Worm (Caenorhabditis elegans) whole organism, L1 larva: ENCODE data around the gene best-1.

ENCODE experiments used
- C04F5.9 ChIP-seq: sonication (generic microtip); optimal IDR thresholded peaks from 2 replicates; lab custom pipeline; 2016; ENCODE audit warnings: missing genetic modification characterization, missing compliant biosample characterization
- F16B12.6 ChIP-seq: fragments of 150-350 bp; optimal IDR thresholded peaks from 2 replicates; lab custom pipeline; 2014; ENCODE audit warnings: missing biosample characterization, missing genetic modification characterization
- blmp-1 ChIP-seq: fragments of 150-350 bp; optimal IDR thresholded peaks from 2 replicates; lab custom pipeline; 2014; ENCODE audit warnings: missing biosample characterization, missing genetic modification characterization
- ceh-90 ChIP-seq: sonication (generic microtip); optimal IDR thresholded peaks from 2 replicates; lab custom pipeline; 2016; ENCODE audit warnings: missing genetic modification characterization, missing compliant biosample characterization
- efl-1 ChIP-seq, 4 experiments: fragments of 150-350 bp; optimal IDR thresholded peaks in 3 of 4; peaks in 1 of 4; 1 replicate in 1 of 4; 2 replicates in 3 of 4; lab custom pipeline; 2014; ENCODE audit warnings: missing biosample characterization in 2 of 4, missing genetic modification characterization in 2 of 4, missing genetic modification reagents in 2 of 4
- efl-3 ChIP-seq: fragments of 200-800 bp; sonication (Bioruptor generic); optimal IDR thresholded peaks from 2 replicates; lab custom pipeline; 2018; ENCODE audit warnings: mild to moderate bottlenecking, missing genetic modification characterization, missing compliant biosample characterization
- egl-13 ChIP-seq: sonication (generic microtip); optimal IDR thresholded peaks from 2 replicates; lab custom pipeline; 2016; ENCODE audit warnings: missing genotype, missing genetic modification reagents, missing genetic modification characterization, missing compliant biosample characterization
- elt-3 ChIP-seq, 6 experiments: fragments of 150-350 bp in 1 of 6; sonication (generic microtip); optimal IDR thresholded peaks; 2 replicates each; lab custom pipeline; 2017 to 2018; ENCODE audit warnings: missing biosample characterization in 6 of 6, missing genetic modification characterization in 6 of 6, inconsistent platforms in 1 of 6
- ets-5 ChIP-seq: fragments of 200-800 bp; sonication (Bioruptor generic); IDR thresholded peaks from 2 replicates; pipeline ENCODE4 v1.3.6; 2022; ENCODE audit warnings: missing genetic modification characterization, missing compliant biosample characterization
- fkh-4 ChIP-seq: sonication (generic microtip); optimal IDR thresholded peaks from 2 replicates; lab custom pipeline; 2016; ENCODE audit warnings: missing compliant biosample characterization, missing genetic modification characterization, borderline replicate concordance
- grh-1 ChIP-seq: fragments of 200-800 bp; sonication (Bioruptor generic); IDR thresholded peaks from 2 replicates; pipeline ENCODE4 v1.3.6; 2022; ENCODE audit warnings: missing genetic modification reagents, missing genetic modification characterization, missing compliant biosample characterization
- hlh-17 ChIP-seq: fragments of 200-800 bp; sonication (Bioruptor generic); optimal IDR thresholded peaks from 2 replicates; lab custom pipeline; 2018; ENCODE audit warnings: missing genetic modification characterization, mild to moderate bottlenecking, missing compliant biosample characterization, moderate library complexity, borderline replicate concordance
- isw-1 ChIP-seq: fragments of 200-800 bp; sonication (Bioruptor generic); IDR thresholded peaks from 2 replicates; pipeline ENCODE4 v1.3.6; 2022; ENCODE audit warnings: missing genetic modification characterization, missing compliant biosample characterization
- jun-1 ChIP-seq: fragments of 150-350 bp; optimal IDR thresholded peaks from 2 replicates; lab custom pipeline; 2014; ENCODE audit warnings: missing biosample characterization, missing genetic modification reagents, missing genetic modification characterization
- lin-14 ChIP-seq: fragments of 200-800 bp; sonication (Bioruptor generic); optimal IDR thresholded peaks from 2 replicates; lab custom pipeline; 2018; ENCODE audit warnings: mild to moderate bottlenecking, missing genetic modification characterization, moderate library complexity, missing compliant biosample characterization
- lin-15B ChIP-seq: fragments of 150-350 bp; sonication (generic microtip); optimal IDR thresholded peaks from 3 replicates; lab custom pipeline; 2014; ENCODE audit warnings: missing biosample characterization, missing genetic modification characterization
- lin-35 ChIP-seq, 2 experiments: fragments of 150-350 bp; optimal IDR thresholded peaks; 2 replicates each; lab custom pipeline; 2014; ENCODE audit warnings: missing biosample characterization in 2 of 2, missing genetic modification characterization in 2 of 2, missing genetic modification reagents in 2 of 2
- lin-39 ChIP-seq: fragments of 150-350 bp; optimal IDR thresholded peaks from 2 replicates; lab custom pipeline; 2014; ENCODE audit warnings: missing biosample characterization, missing genetic modification reagents, missing genetic modification characterization
- mdl-1 ChIP-seq, 2 experiments: fragments of 150-350 bp; optimal IDR thresholded peaks; 2 replicates each; lab custom pipeline; 2014 to 2017; ENCODE audit warnings: missing biosample characterization in 2 of 2, missing genetic modification characterization in 2 of 2, inconsistent platforms in 1 of 2
- nhr-11 ChIP-seq: fragments of 150-350 bp; optimal IDR thresholded peaks from 2 replicates; lab custom pipeline; 2014; ENCODE audit warnings: missing biosample characterization, missing genetic modification characterization
- nhr-19 ChIP-seq: fragments of 200-800 bp; sonication (Bioruptor generic); conservative IDR thresholded peaks from 2 replicates; pipeline ENCODE4 v1.3.6; 2022; ENCODE audit warnings: missing genetic modification characterization, missing compliant biosample characterization
- nhr-20 ChIP-seq: sonication (generic microtip); optimal IDR thresholded peaks from 2 replicates; lab custom pipeline; 2016; ENCODE audit warnings: mild to moderate bottlenecking, missing genetic modification characterization, missing compliant biosample characterization
- nhr-237 ChIP-seq: fragments of 150-350 bp; optimal IDR thresholded peaks from 2 replicates; lab custom pipeline; 2014; ENCODE audit warnings: missing biosample characterization, missing genetic modification characterization
- nhr-71 ChIP-seq: sonication (generic microtip); optimal IDR thresholded peaks from 2 replicates; lab custom pipeline; 2016; ENCODE audit warnings: mild to moderate bottlenecking, missing genetic modification characterization, moderate library complexity, missing compliant biosample characterization
- nhr-77 ChIP-seq: fragments of 150-350 bp; optimal IDR thresholded peaks from 2 replicates; lab custom pipeline; 2014; ENCODE audit warnings: missing biosample characterization, missing genetic modification characterization
- nhr-85 ChIP-seq: sonication (generic microtip); peaks from one replicate; lab custom pipeline; 2016; ENCODE audit warnings: missing genetic modification characterization, inconsistent platforms, missing compliant biosample characterization
- nhr-90 ChIP-seq: sonication (generic microtip); optimal IDR thresholded peaks from 2 replicates; lab custom pipeline; 2016; ENCODE audit warnings: mild to moderate bottlenecking, missing genetic modification characterization, missing compliant biosample characterization; ENCODE audit not compliant: poor library complexity
- pax-3 ChIP-seq: fragments of 200-800 bp; sonication (Bioruptor generic); optimal IDR thresholded peaks from 2 replicates; lab custom pipeline; 2018; ENCODE audit warnings: mild to moderate bottlenecking, missing genetic modification characterization, moderate library complexity, missing compliant biosample characterization
- rnt-1 ChIP-seq: sonication (generic microtip); optimal IDR thresholded peaks from 2 replicates; lab custom pipeline; 2016; ENCODE audit warnings: mild to moderate bottlenecking, missing genetic modification characterization, moderate library complexity, missing compliant biosample characterization
- skn-1 ChIP-seq: fragments of 150-350 bp; optimal IDR thresholded peaks from 2 replicates; lab custom pipeline; 2014; ENCODE audit warnings: missing biosample characterization, missing genetic modification characterization
- snu-23 ChIP-seq: sonication (generic microtip); optimal IDR thresholded peaks from 2 replicates; lab custom pipeline; 2016; ENCODE audit warnings: missing genetic modification characterization, missing compliant biosample characterization
- sptf-1 ChIP-seq: fragments of 150-350 bp; optimal IDR thresholded peaks from 2 replicates; lab custom pipeline; 2014; ENCODE audit warnings: missing biosample characterization, missing genetic modification characterization
- swsn-7 ChIP-seq: sonication (generic microtip); optimal IDR thresholded peaks from 2 replicates; lab custom pipeline; 2016; ENCODE audit warnings: missing genetic modification characterization, missing compliant biosample characterization
- tbx-2 ChIP-seq: sonication (generic microtip); optimal IDR thresholded peaks from 2 replicates; lab custom pipeline; 2016; ENCODE audit warnings: missing genetic modification characterization, missing compliant biosample characterization
- unc-86 ChIP-seq: sonication (generic microtip); optimal IDR thresholded peaks from 2 replicates; lab custom pipeline; 2016; ENCODE audit warnings: missing genetic modification characterization, missing compliant biosample characterization
- unc-98 ChIP-seq: fragments of 200-800 bp; sonication (Bioruptor generic); IDR thresholded peaks from 2 replicates; pipeline ENCODE4 v1.3.6; 2022; ENCODE audit warnings: missing genetic modification characterization, missing compliant biosample characterization
- zag-1 ChIP-seq: fragments of 150-350 bp; optimal IDR thresholded peaks from 2 replicates; lab custom pipeline; 2014; ENCODE audit warnings: missing biosample characterization, missing genetic modification characterization
- ztf-4 ChIP-seq: fragments of 150-350 bp; optimal IDR thresholded peaks from 2 replicates; lab custom pipeline; 2014; ENCODE audit warnings: missing biosample characterization, missing genetic modification characterization

The best-1 gene

ce11 chrIV:13080861-13081260 lies 28.7 kb downstream of the best-1 start:
- TF ChIP-seq F16B12.6 (tag; lab: Kevin White, UChicago) = no peak
- no peak for TF ChIP-seq C04F5.9 (tag; lab: Kevin White, UChicago)
- TF ChIP-seq efl-3 (GFP tag; lab: Kevin White, UChicago) = no peak
- no peak for TF ChIP-seq lin-35 (GFP tag; optimal IDR thresholded peaks at IDR 0.05; lab: Kevin White, UChicago)
- TF ChIP-seq efl-1 (optimal IDR thresholded peaks at IDR 0.05; lab: Kevin White, UChicago) = no peak
- TF ChIP-seq efl-1 (GFP tag; optimal IDR thresholded peaks at IDR 0.05 in 1 of 2; lab: Kevin White, UChicago) = peak in 1 of 2 experiments; percentile 10
- peak; percentile 45 for TF ChIP-seq blmp-1 (tag; lab: Kevin White, UChicago)
- TF ChIP-seq rnt-1 (tag; lab: Kevin White, UChicago) = no peak
- TF ChIP-seq nhr-77 = no peak

ce11 chrIV:13080185-13080584 lies 29.4 kb downstream of the best-1 start:
- TF ChIP-seq hlh-17 (GFP tag; lab: Kevin White, UChicago) = no peak
- no peak for TF ChIP-seq efl-1 (optimal IDR thresholded peaks at IDR 0.05; lab: Kevin White, UChicago)
- TF ChIP-seq efl-1 (GFP tag; optimal IDR thresholded peaks at IDR 0.05 in 1 of 2; lab: Kevin White, UChicago) = peak in 1 of 2 experiments; percentile 40
- no peak for TF ChIP-seq sptf-1 (tag; lab: Kevin White, UChicago)
- TF ChIP-seq grh-1 (GFP tag; lab: Robert Waterston, UW) = 0 out of 2 replicates have a peak, but pooled peaks have one; percentile 7
- TF ChIP-seq snu-23 (GFP tag; lab: Kevin White, UChicago) = peak; percentile 48
- TF ChIP-seq zag-1 (tag; lab: Kevin White, UChicago) = no peak
- no peak for TF ChIP-seq egl-13
- TF ChIP-seq nhr-71 (tag; lab: Kevin White, UChicago) = peak; percentile 59
- no peak for TF ChIP-seq ceh-90 (tag; lab: Kevin White, UChicago)
- no peak for TF ChIP-seq swsn-7
- peak; percentile 95 for TF ChIP-seq nhr-85 (tag; lab: Kevin White, UChicago)
- peak; percentile 71 for TF ChIP-seq lin-14
- TF ChIP-seq pax-3 (tag; lab: Kevin White, UChicago) = no peak
- TF ChIP-seq lin-15B (tag; lab: Kevin White, UChicago) = no peak
- TF ChIP-seq nhr-11 (tag; lab: Kevin White, UChicago) = peak; percentile 9
- peak; percentile 47 for TF ChIP-seq nhr-20 (tag; lab: Kevin White, UChicago)
- TF ChIP-seq elt-3 (tag; optimal IDR thresholded peaks at IDR 0.05; lab: Kevin White, UChicago) = peak in 2 of 6 experiments; percentile 79 to 84
- TF ChIP-seq nhr-19 (GFP tag; lab: Robert Waterston, UW) = peak; percentile 40; the same call in 1 of the 2 replicates
- TF ChIP-seq nhr-90 = peak; percentile 41
- peak; percentile 28 for TF ChIP-seq skn-1 (tag; lab: Kevin White, UChicago)
- peak; percentile 39 for TF ChIP-seq blmp-1 (tag; lab: Kevin White, UChicago)
- no peak for TF ChIP-seq fkh-4
- TF ChIP-seq mdl-1 (tag; optimal IDR thresholded peaks at IDR 0.05; lab: Kevin White, UChicago) = no peak
- peak; percentile 6 for TF ChIP-seq tbx-2
- TF ChIP-seq ets-5 (GFP tag; lab: Robert Waterston, UW) = no peak
- TF ChIP-seq lin-35 (GFP tag; optimal IDR thresholded peaks at IDR 0.05; lab: Kevin White, UChicago) = peak in 1 of 2 experiments; percentile 44
- TF ChIP-seq efl-3 (GFP tag; lab: Kevin White, UChicago) = no peak
- no peak for TF ChIP-seq lin-39 (tag; lab: Kevin White, UChicago)

- TF ChIP-seq elt-3 (tag; optimal IDR thresholded peaks at IDR 0.05; lab: Kevin White, UChicago) (peak in 1 of 6 experiments; percentile 43), C04F5.9 (tag; lab: Kevin White, UChicago) (no peak), lin-14 (peak; percentile 70), grh-1 (GFP tag; lab: Robert Waterston, UW) (peak; percentile 23; the same call in 1 of the 2 replicates), nhr-20 (tag; lab: Kevin White, UChicago) (peak; percentile 60), ztf-4 (no peak), mdl-1 (tag; optimal IDR thresholded peaks at IDR 0.05; lab: Kevin White, UChicago) (peak in 1 of 2 experiments; percentile 18), nhr-90 (peak; percentile 43), nhr-71 (tag; lab: Kevin White, UChicago) (peak; percentile 62), nhr-237 (no peak), unc-86 (tag; lab: Kevin White, UChicago) (no peak), blmp-1 (tag; lab: Kevin White, UChicago) (peak; percentile 5), isw-1 (no peak), nhr-19 (GFP tag; lab: Robert Waterston, UW) (peak; percentile 35), snu-23 (GFP tag; lab: Kevin White, UChicago) (peak; percentile 25), lin-35 (GFP tag; optimal IDR thresholded peaks at IDR 0.05; lab: Kevin White, UChicago) (peak in 1 of 2 experiments; percentile 63), unc-98 (GFP tag; lab: Robert Waterston, UW) (no peak), nhr-85 (tag; lab: Kevin White, UChicago) (peak; percentile 89), jun-1 (peak; percentile 24)
Observed at ce11 chrIV:13079119-13079518, 30.5 kb downstream of the best-1 start, which contains the start of gene C39E9.8. Gene C39E9.8 (plus strand): TSS chrIV:13079446.
